Fruit fly (Drosophila melanogaster): Measurements from ENCODE around the gene CG5746.

The CG5746 gene

dm6 chr3R:24318217-24319082 is 30.1 kb downstream of the CG5746 start, which contains the start of the genes Nab2 and BRWD3 (continued):
- TF ChIP-seq NfI (GFP tag; optimal IDR thresholded peaks at IDR 0.05), result peak; percentile 31
- TF ChIP-seq CG7745 (tag; optimal IDR thresholded peaks at IDR 0.05), result no peak
- no peak for TF ChIP-seq kay (GFP tag; optimal IDR thresholded peaks at IDR 0.05)
- TF ChIP-seq ems (GFP tag; optimal IDR thresholded peaks at IDR 0.05), result no peak
- TF ChIP-seq bcd (GFP tag; optimal IDR thresholded peaks at IDR 0.05), result peak; percentile 22
- TF ChIP-seq CG7987 (GFP tag; optimal IDR thresholded peaks at IDR 0.05), result no peak
- TF ChIP-seq B-H2 (GFP tag; optimal IDR thresholded peaks at IDR 0.05), result no peak
- TF ChIP-seq Ets97D (GFP tag; optimal IDR thresholded peaks at IDR 0.05), result peak; percentile 19
- no peak for TF ChIP-seq crol (GFP tag; IDR thresholded peaks at IDR 0.05)
- TF ChIP-seq CG14710 (tag; optimal IDR thresholded peaks at IDR 0.05), result peak; percentile 64
- TF ChIP-seq H2.0 (GFP tag; IDR thresholded peaks at IDR 0.05), result 0 out of 2 replicates have a peak, but pooled peaks have one; percentile 10
- TF ChIP-seq tgo (GFP tag; IDR thresholded peaks at IDR 0.05), result no peak
- TF ChIP-seq CG6175 (GFP tag; IDR thresholded peaks at IDR 0.05), result no peak
- no peak for TF ChIP-seq repo (GFP tag; optimal IDR thresholded peaks at IDR 0.05)
- peak in 1 of 2 experiments; percentile 6 for TF ChIP-seq chif (GFP tag; optimal IDR thresholded peaks at IDR 0.05)
- no peak for TF ChIP-seq kni (GFP tag; optimal IDR thresholded peaks at IDR 0.05)
- TF ChIP-seq CG3163 (GFP tag; optimal IDR thresholded peaks at IDR 0.05), result no peak
- no peak for TF ChIP-seq Camta (GFP tag; optimal IDR thresholded peaks at IDR 0.05)
- no peak for TF ChIP-seq Lpt (GFP tag; optimal IDR thresholded peaks at IDR 0.05)
- no peak for TF ChIP-seq gfzf (GFP tag; optimal IDR thresholded peaks at IDR 0.05)
- no peak for TF ChIP-seq lbe (GFP tag; optimal IDR thresholded peaks at IDR 0.05)
- TF ChIP-seq CG3726 (GFP tag; IDR thresholded peaks at IDR 0.05), result no peak
- TF ChIP-seq CG8765 (GFP tag; IDR thresholded peaks at IDR 0.05), result 0 out of 2 replicates have a peak, but pooled peaks have one; percentile 28
- TF ChIP-seq CG4854 (GFP tag; optimal IDR thresholded peaks at IDR 0.05), result no peak
- TF ChIP-seq CG10431 (GFP tag; optimal IDR thresholded peaks at IDR 0.05), result no peak
- peak; percentile 81 for TF ChIP-seq Bgb (GFP tag; IDR thresholded peaks at IDR 0.05; ENCODE audit: partially characterized antibody)
- peak; percentile 69 for TF ChIP-seq Med (GFP tag)
- TF ChIP-seq pb (GFP tag; optimal IDR thresholded peaks at IDR 0.05), result no peak
- TF ChIP-seq CoRest (tag; optimal IDR thresholded peaks at IDR 0.05), result peak; percentile 47
- TF ChIP-seq zfh1 (GFP tag; IDR thresholded peaks at IDR 0.05), result 0 out of 3 replicates have a peak, but pooled peaks have one; percentile 37
- TF ChIP-seq Side (GFP tag; optimal IDR thresholded peaks at IDR 0.05), result no peak
- no peak for TF ChIP-seq usp (GFP tag; optimal IDR thresholded peaks at IDR 0.05)
- TF ChIP-seq CG9817 (tag; optimal IDR thresholded peaks at IDR 0.05), result peak; percentile 58
- TF ChIP-seq CG7372 (GFP tag; IDR thresholded peaks at IDR 0.05), result no peak
- TF ChIP-seq Optix (GFP tag; IDR thresholded peaks at IDR 0.05), result no peak
- TF ChIP-seq CG11696 (GFP tag; IDR thresholded peaks at IDR 0.05), result no peak
- TF ChIP-seq NC2β (GFP tag; optimal IDR thresholded peaks at IDR 0.05), result no peak
- peak; percentile 35; the same call in 1 of the 2 replicates for TF ChIP-seq Ptx1 (GFP tag; IDR thresholded peaks at IDR 0.05)
- TF ChIP-seq CG13424 (tag; optimal IDR thresholded peaks at IDR 0.05), result peak; percentile 57
- peak; percentile 7 for TF ChIP-seq CG18262 (tag; optimal IDR thresholded peaks at IDR 0.05)
- TF ChIP-seq CG8388 (GFP tag; optimal IDR thresholded peaks at IDR 0.05), result no peak
- no peak for TF ChIP-seq cad (GFP tag; optimal IDR thresholded peaks at IDR 0.05)
- no peak for TF ChIP-seq Neu2 (GFP tag; optimal IDR thresholded peaks at IDR 0.05; ENCODE audit: borderline replicate concordance)
- TF ChIP-seq Poxn (GFP tag; IDR thresholded peaks at IDR 0.05), result no peak
- TF ChIP-seq pho (GFP tag; optimal IDR thresholded peaks at IDR 0.05), result peak; percentile 1
- no peak for TF ChIP-seq B-H1 (GFP tag; IDR thresholded peaks at IDR 0.05)
- no peak for TF ChIP-seq Fer3 (tag; optimal IDR thresholded peaks at IDR 0.05)
- TF ChIP-seq salm (tag; optimal IDR thresholded peaks at IDR 0.05), result no peak
- TF ChIP-seq NFAT (GFP tag; IDR thresholded peaks at IDR 0.05), result peak; percentile 69
- no peak for TF ChIP-seq CG13624 (GFP tag; optimal IDR thresholded peaks at IDR 0.05)
